Fruit fly (Drosophila melanogaster) whole organism, embryonic: Measurements from ENCODE around the gene CG14230.

Source experiments
- Ada2b ChIP-seq: fragments of 200-800 bp; sonication (Bioruptor generic); IDR thresholded peaks from 2 replicates; pipeline ENCODE4 v1.3.6; 2022; ENCODE audit warnings: missing biosample characterization, missing genetic modification characterization
- Aef1 ChIP-seq: fragments of 200-800 bp; sonication (Bioruptor generic); IDR thresholded peaks from 3 replicates; pipeline ENCODE4 v1.3.6; 2022; ENCODE audit warnings: missing biosample characterization, missing genetic modification characterization
- Awh ChIP-seq: fragments of 200-800 bp; sonication (Bioruptor generic); IDR thresholded peaks from 2 replicates; pipeline ENCODE4, ENCODE4 v1.3.6; 2022; ENCODE audit warnings: missing biosample characterization, missing genetic modification characterization
- B-H2 ChIP-seq: fragments of 200-800 bp; sonication (Bioruptor generic); optimal IDR thresholded peaks from 2 replicates; lab custom pipeline; 2018; ENCODE audit warnings: missing biosample characterization, mild to moderate bottlenecking, missing genetic modification characterization
- C15 ChIP-seq: fragments of 200-800 bp; sonication (Bioruptor generic); IDR thresholded peaks from 3 replicates; pipeline ENCODE4 v1.3.6; 2022; ENCODE audit warnings: missing biosample characterization, missing genetic modification characterization
- CG10267 ChIP-seq: fragments of 200-800 bp; sonication (Bioruptor generic); optimal IDR thresholded peaks from 2 replicates; lab custom pipeline; 2018; ENCODE audit warnings: missing biosample characterization, mild to moderate bottlenecking, missing genetic modification characterization, moderate library complexity
- CG10274 ChIP-seq: fragments of 200-800 bp; sonication (Bioruptor generic); optimal IDR thresholded peaks from 3 replicates; lab custom pipeline; 2017; ENCODE audit warnings: missing biosample characterization, mild to moderate bottlenecking, missing genetic modification characterization
- CG10366 ChIP-seq: fragments of 200-800 bp; sonication (Bioruptor generic); IDR thresholded peaks from 2 replicates; pipeline ENCODE4 v1.3.6; 2022; ENCODE audit warnings: missing biosample characterization, missing genetic modification characterization
- CG12769 ChIP-seq: fragments of 200-800 bp; sonication (Bioruptor generic); optimal IDR thresholded peaks from 2 replicates; lab custom pipeline; 2019; ENCODE audit warnings: missing biosample characterization, mild to moderate bottlenecking, missing genetic modification characterization, moderate library complexity
- CG13287 ChIP-seq: fragments of 200-800 bp; sonication (Bioruptor generic); IDR thresholded peaks from 2 replicates; pipeline ENCODE4 v1.3.6; 2022; ENCODE audit warnings: missing biosample characterization, missing genetic modification characterization; ENCODE audit not compliant: partially characterized antibody
- CG13775 ChIP-seq: fragments of 200-800 bp; sonication (Bioruptor generic); optimal IDR thresholded peaks from 3 replicates; lab custom pipeline; 2017; ENCODE audit warnings: missing biosample characterization, mild to moderate bottlenecking, missing genetic modification characterization
- CG1529 ChIP-seq: fragments of 200-800 bp; sonication (Bioruptor generic); optimal IDR thresholded peaks from 3 replicates; lab custom pipeline; 2018; ENCODE audit warnings: missing biosample characterization, missing genetic modification characterization
- CG15479 ChIP-seq: fragments of 200-800 bp; sonication (Bioruptor generic); optimal IDR thresholded peaks from 3 replicates; lab custom pipeline; 2019; ENCODE audit warnings: missing biosample characterization, mild to moderate bottlenecking, missing genetic modification characterization, moderate library complexity
- CG2120 ChIP-seq: fragments of 200-800 bp; sonication (Bioruptor generic); optimal IDR thresholded peaks from 3 replicates; lab custom pipeline; 2016; ENCODE audit warnings: missing biosample characterization, missing genetic modification characterization
- CG31224 ChIP-seq: fragments of 200-800 bp; sonication (Bioruptor generic); IDR thresholded peaks from 2 replicates; pipeline ENCODE4 v1.3.6; 2022; ENCODE audit warnings: missing biosample characterization, missing genetic modification characterization
- CG3995 ChIP-seq: fragments of 200-800 bp; sonication (Bioruptor generic); optimal IDR thresholded peaks from 3 replicates; lab custom pipeline; 2016; ENCODE audit warnings: missing biosample characterization, missing genetic modification characterization
- CG4424 ChIP-seq: fragments of 200-800 bp; sonication (Bioruptor generic); optimal IDR thresholded peaks from 3 replicates; lab custom pipeline; 2016; ENCODE audit warnings: missing biosample characterization, missing genetic modification characterization
- CG4730 ChIP-seq: fragments of 200-800 bp; sonication (Bioruptor generic); IDR thresholded peaks from 2 replicates; pipeline ENCODE4 v1.3.6; 2022; ENCODE audit warnings: missing biosample characterization, missing genetic modification characterization
- CG6175 ChIP-seq: fragments of 200-800 bp; sonication (Bioruptor generic); IDR thresholded peaks from 3 replicates; pipeline ENCODE4 v1.3.6; 2022; ENCODE audit warnings: missing biosample characterization, missing genetic modification characterization
- CG7786 ChIP-seq: fragments of 200-800 bp; sonication (Bioruptor generic); optimal IDR thresholded peaks from 2 replicates; lab custom pipeline; 2016; ENCODE audit warnings: missing biosample characterization, missing genetic modification characterization
- CG8359 ChIP-seq: fragments of 200-800 bp; sonication (Bioruptor generic); optimal IDR thresholded peaks from 2 replicates; lab custom pipeline; 2017; ENCODE audit warnings: missing biosample characterization, mild to moderate bottlenecking, missing genetic modification characterization, borderline replicate concordance
- CG9932 ChIP-seq: fragments of 200-800 bp; sonication (Bioruptor generic); IDR thresholded peaks from 2 replicates; pipeline ENCODE4 v1.3.6; 2022; ENCODE audit warnings: missing biosample characterization, missing genetic modification characterization
- CkIIα-i1 ChIP-seq: fragments of 200-800 bp; sonication (Bioruptor generic); IDR thresholded peaks from 2 replicates; pipeline ENCODE4 v1.3.6; 2022; ENCODE audit warnings: missing biosample characterization, missing genetic modification characterization
- Doc3 ChIP-seq: fragments of 200-800 bp; sonication (Bioruptor generic); IDR thresholded peaks from 3 replicates; pipeline ENCODE4 v1.3.6; 2022; ENCODE audit warnings: missing biosample characterization, missing genetic modification characterization; ENCODE audit not compliant: partially characterized antibody
- Hr51 ChIP-seq, 2 experiments: fragments of 200-800 bp; sonication (Bioruptor generic); optimal IDR thresholded peaks; 2 replicates in 1 of 2; 3 replicates in 1 of 2; lab custom pipeline; 2016 to 2018; ENCODE audit warnings: missing biosample characterization in 2 of 2, missing genetic modification characterization in 2 of 2, mild to moderate bottlenecking in 1 of 2, moderate library complexity in 1 of 2
- NK7.1 ChIP-seq: fragments of 200-800 bp; sonication (Bioruptor generic); optimal IDR thresholded peaks from 3 replicates; lab custom pipeline; 2016; ENCODE audit warnings: missing biosample characterization, missing genetic modification characterization
- NfI ChIP-seq: fragments of 200-800 bp; sonication (Bioruptor generic); optimal IDR thresholded peaks from 3 replicates; lab custom pipeline; 2018; ENCODE audit warnings: missing biosample characterization, mild to moderate bottlenecking, missing genetic modification characterization, moderate library complexity
- Poxn ChIP-seq: fragments of 200-800 bp; sonication (Bioruptor generic); IDR thresholded peaks from 2 replicates; pipeline ENCODE4 v1.3.6; 2022; ENCODE audit warnings: missing biosample characterization, missing genetic modification characterization
- Ptx1 ChIP-seq: fragments of 200-800 bp; sonication (Bioruptor generic); IDR thresholded peaks from 2 replicates; pipeline ENCODE4 v1.3.6; 2022; ENCODE audit warnings: missing biosample characterization, missing genetic modification characterization
- Trl ChIP-seq, 3 experiments: fragments of >200 bp in 2 of 3; fragments of 200-800 bp in 1 of 3; sonication (Bioruptor generic) in 1 of 3; optimal IDR thresholded peaks; 2 replicates in 1 of 3; 3 replicates in 2 of 3; lab custom pipeline; 2016 to 2017; ENCODE audit warnings: missing biosample characterization in 1 of 3, missing genetic modification characterization in 1 of 3
- cas ChIP-seq: fragments of 200-800 bp; sonication (Bioruptor generic); IDR thresholded peaks from 2 replicates; pipeline ENCODE4 v1.3.6; 2022; ENCODE audit warnings: missing biosample characterization, missing genetic modification characterization
- corto ChIP-seq: fragments of 200-800 bp; sonication (Bioruptor generic); optimal IDR thresholded peaks from 2 replicates; lab custom pipeline; 2016; ENCODE audit warnings: missing biosample characterization, mild to moderate bottlenecking, missing genetic modification characterization, moderate library complexity
- dmrt11E ChIP-seq: fragments of 200-800 bp; sonication (Bioruptor generic); optimal IDR thresholded peaks from 3 replicates; lab custom pipeline; 2018; ENCODE audit warnings: missing biosample characterization, mild to moderate bottlenecking, missing genetic modification characterization, moderate library complexity
- dysf ChIP-seq: fragments of 200-800 bp; sonication (Bioruptor generic); IDR thresholded peaks from 3 replicates; pipeline ENCODE4 v1.3.6; 2022; ENCODE audit warnings: missing biosample characterization, missing genetic modification characterization
- fd64A ChIP-seq: fragments of 200-800 bp; sonication (Bioruptor generic); optimal IDR thresholded peaks from 3 replicates; lab custom pipeline; 2018; ENCODE audit warnings: missing biosample characterization, mild to moderate bottlenecking, missing genetic modification characterization
- fd96Cb ChIP-seq: fragments of 200-800 bp; sonication (Bioruptor generic); optimal IDR thresholded peaks from 2 replicates; lab custom pipeline; 2018; ENCODE audit warnings: missing biosample characterization, mild to moderate bottlenecking, missing genetic modification characterization, moderate library complexity
- mld ChIP-seq: fragments of 200-800 bp; sonication (Bioruptor generic); IDR thresholded peaks from 3 replicates; pipeline ENCODE4 v1.3.6; 2022; ENCODE audit warnings: missing biosample characterization, missing genetic modification characterization; ENCODE audit not compliant: partially characterized antibody
- otp ChIP-seq: fragments of 200-800 bp; sonication (Bioruptor generic); IDR thresholded peaks from 3 replicates; pipeline ENCODE4, ENCODE4 v1.3.6; 2022; ENCODE audit warnings: missing biosample characterization, missing genetic modification characterization
- prd ChIP-seq, 3 experiments: fragments of >200 bp in 2 of 3; fragments of 200-800 bp in 1 of 3; sonication (Bioruptor generic) in 1 of 3; optimal IDR thresholded peaks in 2 of 3; IDR thresholded peaks in 1 of 3; 2 replicates in 2 of 3; 3 replicates in 1 of 3; pipeline versions ENCODE4 v1.3.6 to Lab custom; 2017 to 2022; ENCODE audit warnings: missing biosample characterization in 1 of 3, missing genetic modification characterization in 1 of 3
- pzg ChIP-seq: fragments of 200-800 bp; sonication (Bioruptor generic); optimal IDR thresholded peaks from 3 replicates; lab custom pipeline; 2018; ENCODE audit warnings: missing biosample characterization, mild to moderate bottlenecking, missing genetic modification characterization, moderate library complexity
- sens ChIP-seq: fragments of 200-800 bp; sonication (Bioruptor generic); peaks from one replicate; lab custom pipeline; 2016; ENCODE audit warnings: missing biosample characterization, missing genetic modification characterization
- sens-2 ChIP-seq: fragments of 200-800 bp; sonication (Bioruptor generic); IDR thresholded peaks from 2 replicates; pipeline ENCODE4 v1.3.6; 2022; ENCODE audit warnings: missing biosample characterization, missing genetic modification characterization
- slp2 ChIP-seq: fragments of 200-800 bp; sonication (Bioruptor generic); optimal IDR thresholded peaks from 2 replicates; lab custom pipeline; 2016; ENCODE audit warnings: missing biosample characterization, missing genetic modification characterization
- tio ChIP-seq: fragments of 200-800 bp; sonication (Bioruptor generic); optimal IDR thresholded peaks from 2 replicates; lab custom pipeline; 2017; ENCODE audit warnings: missing biosample characterization, missing genetic modification characterization, inconsistent platforms
- trem ChIP-seq: fragments of 200-800 bp; optimal IDR thresholded peaks from 3 replicates; lab custom pipeline; 2019; ENCODE audit warnings: missing biosample characterization, mild to moderate bottlenecking, missing genetic modification characterization, moderate library complexity
- z ChIP-seq: fragments of 200-800 bp; sonication (Bioruptor generic); IDR thresholded peaks from 3 replicates; pipeline ENCODE4 v1.3.6; 2022; ENCODE audit warnings: missing biosample characterization, missing genetic modification characterization
- zen2 ChIP-seq: fragments of 200-800 bp; sonication (Bioruptor generic); IDR thresholded peaks from 3 replicates; pipeline ENCODE4 v1.3.6; 2022; ENCODE audit warnings: missing biosample characterization, missing genetic modification characterization; ENCODE audit not compliant: partially characterized antibody
- zfh1 ChIP-seq: fragments of 200-800 bp; sonication (Bioruptor generic); IDR thresholded peaks from 3 replicates; pipeline ENCODE4 v1.3.6; 2022; ENCODE audit warnings: missing biosample characterization, missing genetic modification characterization

Gene CG14230

dm6 chrX:19694792-19695558 is 9.0 kb upstream of the CG14230 start, which contains the start of gene CG14229 (continued):
- TF ChIP-seq dmrt11E (no peak), B-H2 (GFP tag; lab: Kevin White, UChicago) (no peak), otp (GFP tag; lab: Robert Waterston, UW) (0 out of 3 replicates have a peak, but pooled peaks have one; percentile 21), z (GFP tag; lab: Robert Waterston, UW) (no peak), CG13287 (GFP tag; lab: Robert Waterston, UW) (peak; percentile 27; the same call in 1 of the 2 replicates), CG7786 (GFP tag; lab: Kevin White, UChicago) (no peak), CG10267 (tag; lab: Kevin White, UChicago) (no peak), Ada2b (peak; percentile 42; the same call in 1 of the 2 replicates), CG9932 (GFP tag; lab: Robert Waterston, UW) (peak; percentile 31; the same call in 1 of the 2 replicates), CG15479 (GFP tag; lab: Kevin White, UChicago) (no peak), sens (peak; percentile 71), C15 (GFP tag; lab: Robert Waterston, UW) (no peak), Hr51 (GFP tag; optimal IDR thresholded peaks at IDR 0.05; lab: Kevin White, UChicago) (peak in 1 of 2 experiments; percentile 18), Poxn (GFP tag; lab: Robert Waterston, UW) (no peak), corto (no peak), prd (optimal IDR thresholded peaks at IDR 0.05; lab: Kevin White, UChicago) (no peak), prd (GFP tag; IDR thresholded peaks at IDR 0.05; lab: Robert Waterston, UW) (peak; percentile 48; the same call in 1 of the 3 replicates), Aef1 (no peak), CG31224 (no peak), mld (GFP tag; lab: Robert Waterston, UW) (no peak), CG2120 (GFP tag; lab: Kevin White, UChicago) (peak; percentile 30), CG10274 (no peak), pzg (GFP tag; lab: Kevin White, UChicago) (peak; percentile 44), CG4424 (no peak), NfI (GFP tag; lab: Kevin White, UChicago) (no peak), Ptx1 (GFP tag; lab: Robert Waterston, UW) (peak; percentile 52), CG4730 (GFP tag; lab: Robert Waterston, UW) (peak; percentile 40; the same call in 1 of the 2 replicates), slp2 (GFP tag; lab: Kevin White, UChicago) (no peak), tio (no peak), CG3995 (GFP tag; lab: Kevin White, UChicago) (peak; percentile 78), sens-2 (GFP tag; lab: Robert Waterston, UW) (no peak), cas (GFP tag; lab: Robert Waterston, UW) (no peak), zen2 (no peak), CG1529 (GFP tag; lab: Kevin White, UChicago) (no peak), trem (tag; lab: Kevin White, UChicago) (no peak), zfh1 (GFP tag; lab: Robert Waterston, UW) (peak; percentile 15; the same call in 1 of the 3 replicates), dysf (no peak), fd96Cb (tag; lab: Kevin White, UChicago) (no peak), NK7.1 (GFP tag; lab: Kevin White, UChicago) (no peak), fd64A (GFP tag; lab: Kevin White, UChicago) (no peak), CG6175 (GFP tag; lab: Robert Waterston, UW) (no peak), CG8359 (no peak), CG13775 (GFP tag; lab: Kevin White, UChicago) (peak; percentile 3), Trl (optimal IDR thresholded peaks at IDR 0.05; lab: Kevin White, UChicago) (no peak), Trl (GFP tag; optimal IDR thresholded peaks at IDR 0.05; lab: Kevin White, UChicago) (no peak), Doc3 (GFP tag; lab: Robert Waterston, UW) (no peak), CkIIα-i1 (GFP tag; lab: Robert Waterston, UW) (no peak), CG12769 (tag; lab: Kevin White, UChicago) (no peak), Awh (0 out of 2 replicates have a peak, but pooled peaks have one; percentile 24), CG10366 (peak; percentile 42)
